Fruit fly (Drosophila melanogaster): Measurements from ENCODE around the gene mrn.

Gene mrn

DNA sequence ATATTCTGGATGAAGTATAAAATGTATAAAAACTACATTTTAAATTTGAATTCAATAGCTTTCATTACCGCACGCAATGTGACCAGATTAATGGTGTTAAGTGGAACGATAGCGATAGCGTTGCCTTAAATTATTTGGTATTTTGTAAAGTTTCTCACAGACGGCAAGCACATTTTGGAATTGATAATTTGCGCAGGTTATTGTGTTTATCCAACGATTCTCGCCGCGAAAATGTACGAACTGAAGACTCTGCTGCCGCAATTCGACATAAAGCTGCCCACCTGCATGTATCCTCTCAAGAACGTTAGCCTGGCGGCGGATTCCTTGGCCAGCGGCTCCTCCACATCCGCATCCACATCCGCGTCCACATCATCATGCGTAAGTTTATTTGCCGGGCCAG is 3.2 kb upstream of the mrn start, which contains the start of gene AIMP2:
Gene AIMP2, plus strand, starts transcription at position 135 of the 400 bp plus-strand sequence.
- TF ChIP-seq Vsx2 (GFP tag; optimal IDR thresholded peaks at IDR 0.05; ENCODE audit: partially characterized antibody), result no peak
- TF ChIP-seq fru (GFP tag; optimal IDR thresholded peaks at IDR 0.05), result no peak
- TF ChIP-seq rgr (GFP tag; optimal IDR thresholded peaks at IDR 0.05), result peak; percentile 44

DNA sequence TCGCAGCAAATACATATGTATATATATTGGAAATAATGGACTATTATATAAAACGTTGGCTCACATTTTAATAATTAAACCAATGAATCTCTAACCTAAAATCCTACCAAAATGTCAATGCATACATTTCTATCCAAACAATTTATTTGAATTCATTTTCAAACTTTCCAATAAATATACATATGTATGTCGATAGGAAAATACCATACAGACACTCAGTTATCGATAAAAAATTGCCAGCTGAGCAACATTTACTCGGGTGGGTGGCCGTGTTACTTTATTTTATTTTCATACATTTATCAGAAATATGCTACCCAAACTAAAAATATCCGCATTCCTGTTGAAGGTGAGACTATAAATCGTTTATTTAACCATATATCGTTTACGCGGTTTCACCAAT is 4.0 kb downstream of the mrn start, which contains the start of gene Ufsp2:
Gene Ufsp2, plus strand, starts transcription at position 214 of the 400 bp plus-strand sequence.
- no peak for TF ChIP-seq fru (GFP tag; optimal IDR thresholded peaks at IDR 0.05)

DNA sequence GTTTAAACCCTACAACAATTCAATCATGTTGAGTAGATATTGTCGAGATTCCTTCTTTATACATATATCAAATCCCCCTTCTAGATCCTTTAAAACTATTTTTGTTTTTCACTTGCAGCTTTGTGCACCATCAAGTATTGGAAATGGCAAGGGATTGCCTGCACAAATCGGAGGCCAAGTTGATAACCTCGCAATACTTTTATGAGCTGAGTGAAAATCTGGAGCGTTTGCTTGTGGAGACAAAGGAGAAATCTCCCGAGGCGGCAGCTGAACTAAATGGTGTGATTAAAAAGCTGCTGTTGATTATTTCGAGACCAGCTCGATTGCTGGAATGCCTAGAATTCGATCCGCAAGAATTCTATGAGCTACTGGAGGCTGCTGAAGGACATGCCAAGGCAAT is 9.8 kb downstream of the mrn start:
- no peak for TF ChIP-seq Vsx2 (GFP tag; optimal IDR thresholded peaks at IDR 0.05; ENCODE audit: partially characterized antibody)
- no peak for TF ChIP-seq lola (GFP tag; optimal IDR thresholded peaks at IDR 0.05)
- no peak for TF ChIP-seq ey (GFP tag; optimal IDR thresholded peaks at IDR 0.05)
- TF ChIP-seq OdsH (GFP tag; optimal IDR thresholded peaks at IDR 0.05), result no peak
- no peak for TF ChIP-seq Abd-B (GFP tag; optimal IDR thresholded peaks at IDR 0.05)
- TF ChIP-seq Dfd (GFP tag; optimal IDR thresholded peaks at IDR 0.05), result no peak
- TF ChIP-seq usp (GFP tag; optimal IDR thresholded peaks at IDR 0.05), result no peak
- TF ChIP-seq woc (GFP tag; optimal IDR thresholded peaks at IDR 0.05), result no peak
- TF ChIP-seq br (GFP tag; optimal IDR thresholded peaks at IDR 0.05), result no peak
- TF ChIP-seq tai (GFP tag; optimal IDR thresholded peaks at IDR 0.05), result no peak
- TF ChIP-seq CG9705 (GFP tag; optimal IDR thresholded peaks at IDR 0.05), result no peak
- TF ChIP-seq N (GFP tag; optimal IDR thresholded peaks at IDR 0.05), result no peak
- TF ChIP-seq foxo (GFP tag; optimal IDR thresholded peaks at IDR 0.05), result no peak
- TF ChIP-seq jim (GFP tag; optimal IDR thresholded peaks at IDR 0.05), result no peak
- no peak for TF ChIP-seq dsf (GFP tag; optimal IDR thresholded peaks at IDR 0.05; ENCODE audit: borderline replicate concordance)
- no peak for TF ChIP-seq fru (GFP tag; optimal IDR thresholded peaks at IDR 0.05)

dm6 chr3L:15568748-15569147 is 11.6 kb downstream of the mrn start:
- no peak for TF ChIP-seq Dif (GFP tag; optimal IDR thresholded peaks at IDR 0.05; ENCODE audit: partially characterized antibody)
- TF ChIP-seq dsf (GFP tag; optimal IDR thresholded peaks at IDR 0.05; ENCODE audit: borderline replicate concordance), result no peak
- no peak for TF ChIP-seq Rel (GFP tag; optimal IDR thresholded peaks at IDR 0.05)
- peak; percentile 77 for TF ChIP-seq Rel (tag; optimal IDR thresholded peaks at IDR 0.05)

dm6 chr3L:15566484-15566955 is 13.8 kb downstream of the mrn start:
- TF ChIP-seq sv (GFP tag; optimal IDR thresholded peaks at IDR 0.05) (no peak), dl (GFP tag; optimal IDR thresholded peaks at IDR 0.05; ENCODE audit: insufficient read depth in 1 of 2, partially characterized antibody in 2 of 2) (no peak), Sp1 (GFP tag; optimal IDR thresholded peaks at IDR 0.05) (peak; percentile 55), psq (GFP tag; optimal IDR thresholded peaks at IDR 0.05) (peak; percentile 66), h (GFP tag; optimal IDR thresholded peaks at IDR 0.05) (peak; percentile 66), Hr83 (GFP tag; optimal IDR thresholded peaks at IDR 0.05; ENCODE audit: poor library complexity, severe bottlenecking) (peak; percentile 90), foxo (GFP tag; optimal IDR thresholded peaks at IDR 0.05) (no peak), CG32264 (GFP tag; optimal IDR thresholded peaks at IDR 0.05) (peak; percentile 32), OdsH (GFP tag; optimal IDR thresholded peaks at IDR 0.05) (peak; percentile 19), Rel (GFP tag; optimal IDR thresholded peaks at IDR 0.05) (peak; percentile 36), Rel (tag; optimal IDR thresholded peaks at IDR 0.05) (no peak), rgr (GFP tag; optimal IDR thresholded peaks at IDR 0.05) (peak; percentile 68), br (GFP tag; optimal IDR thresholded peaks at IDR 0.05) (peak; percentile 47), lola (GFP tag; optimal IDR thresholded peaks at IDR 0.05) (no peak), Mio (GFP tag; optimal IDR thresholded peaks at IDR 0.05) (no peak), jim (GFP tag; optimal IDR thresholded peaks at IDR 0.05) (peak; percentile 28), dsf (GFP tag; optimal IDR thresholded peaks at IDR 0.05; ENCODE audit: borderline replicate concordance) (no peak), pan (optimal IDR thresholded peaks at IDR 0.05) (no peak), Hr78 (GFP tag; optimal IDR thresholded peaks at IDR 0.05) (no peak)

All from whole organism, wandering third instar larva.